Worm (Caenorhabditis elegans): ENCODE results near the gene F54E7.6.

- no peak for TF ChIP-seq ztf-23 (GFP tag; IDR thresholded peaks at IDR 0.05)
- TF ChIP-seq flt-1 (GFP tag; IDR thresholded peaks at IDR 0.05): no peak
- no peak for TF ChIP-seq klf-2 (GFP tag; conservative IDR thresholded peaks at IDR 0.05)
- TF ChIP-seq ztf-29 (GFP tag; IDR thresholded peaks at IDR 0.05): no peak
- no peak for TF ChIP-seq med-1 (GFP tag; optimal IDR thresholded peaks at IDR 0.05; ENCODE audit: insufficient read depth)
- no peak for TF ChIP-seq T22C8.4 (GFP tag; IDR thresholded peaks at IDR 0.05)
These were observed 14.6 kb upstream of the F54E7.6 start for ce11 chrIII:5675384-5675984.
